Worm (Caenorhabditis elegans) whole organism, L3 larva: ENCODE data around the gene str-252.

Source experiments
- R02D3.7 ChIP-seq: fragments of 150-350 bp; optimal IDR thresholded peaks from 2 replicates; lab custom pipeline; 2014; ENCODE audit warnings: missing biosample characterization, missing genetic modification characterization
- ZK546.5 ChIP-seq: sonication (generic microtip); optimal IDR thresholded peaks from 2 replicates; lab custom pipeline; 2017; ENCODE audit warnings: missing biosample characterization, missing genetic modification characterization
- ama-1 ChIP-seq: fragments of 150-350 bp; optimal IDR thresholded peaks from 2 replicates; lab custom pipeline; 2018
- ceh-28 ChIP-seq: fragments of 150-350 bp; optimal IDR thresholded peaks from 2 replicates; lab custom pipeline; 2014; ENCODE audit warnings: missing biosample characterization, missing genetic modification reagents, missing genetic modification characterization
- ceh-9 ChIP-seq: sonication (generic microtip); optimal IDR thresholded peaks from 2 replicates; lab custom pipeline; 2018; ENCODE audit warnings: missing biosample characterization, missing genetic modification characterization
- daf-12 ChIP-seq: fragments of 150-350 bp; optimal IDR thresholded peaks from 2 replicates; lab custom pipeline; 2014; ENCODE audit warnings: missing biosample characterization, missing genetic modification reagents, missing genetic modification characterization
- egl-27 ChIP-seq: sonication (generic microtip); optimal IDR thresholded peaks from 4 replicates; lab custom pipeline; 2017; ENCODE audit warnings: missing biosample characterization, missing genetic modification reagents, missing genetic modification characterization
- elt-1 ChIP-seq: fragments of 150-350 bp; optimal IDR thresholded peaks from 2 replicates; lab custom pipeline; 2014; ENCODE audit warnings: missing biosample characterization, missing genetic modification characterization
- elt-2 ChIP-seq: sonication (generic microtip); optimal IDR thresholded peaks from 2 replicates; lab custom pipeline; 2016; ENCODE audit warnings: missing genetic modification reagents, mild to moderate bottlenecking, missing genetic modification characterization, missing compliant biosample characterization
- elt-3 ChIP-seq, 3 experiments: fragments of 150-350 bp in 1 of 3; sonication (generic microtip) in 2 of 3; optimal IDR thresholded peaks; 2 replicates in 2 of 3; 4 replicates in 1 of 3; lab custom pipeline; 2014 to 2017; ENCODE audit warnings: missing biosample characterization in 3 of 3, missing genetic modification characterization in 3 of 3
- fkh-10 ChIP-seq: sonication (generic microtip); optimal IDR thresholded peaks from 2 replicates; lab custom pipeline; 2017; ENCODE audit warnings: missing biosample characterization, missing genetic modification reagents, missing genetic modification characterization
- hmg-11 ChIP-seq: sonication (generic microtip); optimal IDR thresholded peaks from 2 replicates; lab custom pipeline; 2016; ENCODE audit warnings: missing genetic modification characterization, missing compliant biosample characterization
- lin-15B ChIP-seq: fragments of 150-350 bp; optimal IDR thresholded peaks from 2 replicates; lab custom pipeline; 2014; ENCODE audit warnings: missing biosample characterization, missing genetic modification characterization
- lin-39 ChIP-seq: fragments of 150-350 bp; optimal IDR thresholded peaks from 2 replicates; lab custom pipeline; 2018; ENCODE audit warnings: missing biosample characterization, missing genetic modification reagents, missing genetic modification characterization
- lsy-12 ChIP-seq: sonication (generic microtip); optimal IDR thresholded peaks from 2 replicates; lab custom pipeline; 2016; ENCODE audit warnings: mild to moderate bottlenecking, missing genetic modification characterization, missing compliant biosample characterization
- nfya-1 ChIP-seq: sonication (generic microtip); optimal IDR thresholded peaks from 2 replicates; lab custom pipeline; 2017; ENCODE audit warnings: missing genetic modification characterization, mild to moderate bottlenecking, missing compliant biosample characterization, antibody characterized with exemption, moderate library complexity; ENCODE audit not compliant: insufficient read depth
- nhr-11 ChIP-seq: fragments of 150-350 bp; optimal IDR thresholded peaks from 2 replicates; lab custom pipeline; 2014; ENCODE audit warnings: missing biosample characterization, missing genetic modification characterization
- nhr-12 ChIP-seq: fragments of 150-350 bp; optimal IDR thresholded peaks from 2 replicates; lab custom pipeline; 2014; ENCODE audit warnings: missing biosample characterization, missing genetic modification characterization
- nhr-23 ChIP-seq: fragments of 150-350 bp; optimal IDR thresholded peaks from 2 replicates; lab custom pipeline; 2014; ENCODE audit warnings: missing biosample characterization, missing genetic modification reagents, missing genetic modification characterization
- nhr-237 ChIP-seq: fragments of 150-350 bp; optimal IDR thresholded peaks from 2 replicates; lab custom pipeline; 2014; ENCODE audit warnings: missing biosample characterization, missing genetic modification characterization
- nhr-25 ChIP-seq: sonication (generic microtip); optimal IDR thresholded peaks from 2 replicates; lab custom pipeline; 2017; ENCODE audit warnings: missing biosample characterization, missing genetic modification characterization
- nhr-28 ChIP-seq: fragments of 150-350 bp; optimal IDR thresholded peaks from 2 replicates; lab custom pipeline; 2014; ENCODE audit warnings: missing biosample characterization, missing genetic modification characterization
- nhr-43 ChIP-seq: sonication (generic microtip); optimal IDR thresholded peaks from 2 replicates; lab custom pipeline; 2016; ENCODE audit warnings: mild to moderate bottlenecking, missing genetic modification characterization, missing compliant biosample characterization; ENCODE audit not compliant: poor library complexity, severe bottlenecking
- nhr-67 ChIP-seq: fragments of 150-350 bp; optimal IDR thresholded peaks from 2 replicates; lab custom pipeline; 2014; ENCODE audit warnings: missing biosample characterization, missing genetic modification characterization
- nhr-76 ChIP-seq: fragments of 150-350 bp; sonication (generic microtip); optimal IDR thresholded peaks from 5 replicates; lab custom pipeline; 2014; ENCODE audit warnings: missing biosample characterization, missing genetic modification characterization
- nhr-77 ChIP-seq: fragments of 150-350 bp; optimal IDR thresholded peaks from 2 replicates; lab custom pipeline; 2014; ENCODE audit warnings: missing biosample characterization, missing genetic modification characterization
- pha-4 ChIP-seq: fragments of 150-350 bp; optimal IDR thresholded peaks from 2 replicates; lab custom pipeline; 2014; ENCODE audit warnings: missing biosample characterization, missing genetic modification reagents, missing genetic modification characterization
- skn-1 ChIP-seq: fragments of 150-350 bp; optimal IDR thresholded peaks from 2 replicates; lab custom pipeline; 2014; ENCODE audit warnings: missing biosample characterization, missing genetic modification characterization
- snpc-4 ChIP-seq: fragments of 150-350 bp; optimal IDR thresholded peaks from 2 replicates; lab custom pipeline; 2014; ENCODE audit warnings: missing biosample characterization, missing genetic modification characterization
- tbx-2 ChIP-seq: sonication (generic microtip); optimal IDR thresholded peaks from 2 replicates; lab custom pipeline; 2016; ENCODE audit warnings: mild to moderate bottlenecking, missing genetic modification characterization, missing compliant biosample characterization
- zag-1 ChIP-seq: fragments of 150-350 bp; optimal IDR thresholded peaks from 2 replicates; lab custom pipeline; 2014; ENCODE audit warnings: missing biosample characterization, missing genetic modification characterization
- ztf-11 ChIP-seq: fragments of 150-350 bp; optimal IDR thresholded peaks from 2 replicates; lab custom pipeline; 2014; ENCODE audit warnings: missing biosample characterization, missing genetic modification characterization
- ztf-4 ChIP-seq: fragments of 150-350 bp; optimal IDR thresholded peaks from 2 replicates; lab custom pipeline; 2014; ENCODE audit warnings: missing biosample characterization, missing genetic modification characterization

The str-252 gene

DNA sequence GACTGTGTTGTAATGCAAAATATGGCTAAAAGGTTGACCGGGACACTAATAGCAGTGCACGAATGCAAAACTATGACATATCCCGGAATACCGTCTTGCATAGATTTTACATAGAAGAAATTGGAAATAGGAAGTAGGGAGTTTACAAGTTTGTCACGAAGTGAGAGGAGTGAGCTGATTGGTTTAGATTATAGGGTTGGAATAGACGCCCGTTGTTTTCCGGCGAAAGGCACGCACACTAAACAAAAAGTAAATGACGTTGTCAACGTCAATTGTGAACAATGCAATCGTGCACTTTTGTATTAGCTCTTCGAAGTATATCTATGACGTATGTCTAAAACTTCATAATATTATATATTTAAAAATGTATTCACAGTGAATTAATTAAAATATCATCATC is 44.6 kb downstream of the str-252 start, which contains the start of gene srh-24:
Gene srh-24 (minus strand): TSS at position 101 of the 400 bp plus-strand sequence.
- TF ChIP-seq lsy-12 (tag; lab: Kevin White, UChicago) = no peak
- no peak for TF ChIP-seq zag-1 (tag; lab: Kevin White, UChicago)
- no peak for TF ChIP-seq nhr-11 (tag; lab: Kevin White, UChicago)
- TF ChIP-seq nhr-25 (tag; lab: Kevin White, UChicago) = no peak
- no peak for TF ChIP-seq elt-2 (tag; lab: Kevin White, UChicago)
- TF ChIP-seq ztf-11 (tag; lab: Kevin White, UChicago) = no peak
- TF ChIP-seq nhr-67 (tag; lab: Kevin White, UChicago) = no peak
- TF ChIP-seq nhr-76 (tag; lab: Kevin White, UChicago) = no peak
- no peak for TF ChIP-seq nhr-23 (tag; lab: Kevin White, UChicago)
- TF ChIP-seq nhr-237 (tag; lab: Kevin White, UChicago) = no peak

- TF ChIP-seq nhr-12 (no peak), nhr-77 (tag; lab: Kevin White, UChicago) (no peak), snpc-4 (peak; percentile 72), zag-1 (tag; lab: Kevin White, UChicago) (no peak), tbx-2 (tag; lab: Kevin White, UChicago) (no peak), ZK546.5 (tag; lab: Kevin White, UChicago) (no peak), lin-15B (tag; lab: Kevin White, UChicago) (peak; percentile 35), elt-1 (tag; lab: Kevin White, UChicago) (no peak), daf-12 (tag; lab: Kevin White, UChicago) (no peak), nhr-43 (peak; percentile 76), skn-1 (tag; lab: Kevin White, UChicago) (peak; percentile 27), nhr-67 (tag; lab: Kevin White, UChicago) (no peak), lin-39 (tag; lab: Kevin White, UChicago) (no peak), elt-3 (tag; optimal IDR thresholded peaks at IDR 0.05; lab: Kevin White, UChicago) (no peak), ceh-9 (no peak), ama-1 (lab: Kevin White, UChicago) (no peak), nhr-237 (tag; lab: Kevin White, UChicago) (no peak), nhr-28 (tag; lab: Kevin White, UChicago) (no peak), nhr-23 (tag; lab: Kevin White, UChicago) (peak; percentile 19), elt-2 (tag; lab: Kevin White, UChicago) (peak; percentile 41), nfya-1 (tag; lab: Kevin White, UChicago) (peak; percentile 54), hmg-11 (tag; lab: Kevin White, UChicago) (peak; percentile 91), ceh-28 (tag; lab: Kevin White, UChicago) (no peak), egl-27 (tag; lab: Kevin White, UChicago) (no peak), nhr-11 (tag; lab: Kevin White, UChicago) (no peak), ztf-4 (no peak), nhr-76 (tag; lab: Kevin White, UChicago) (no peak), R02D3.7 (tag; lab: Kevin White, UChicago) (peak; percentile 46), pha-4 (tag; lab: Kevin White, UChicago) (peak; percentile 44), fkh-10 (GFP tag; lab: Kevin White, UChicago) (no peak)
- TF ChIP-seq, all 47 proteins: peak for 10
Measured at ce11 chrV:13961927-13962419, 45.7 kb downstream of the str-252 start, which contains the start of the genes algn-13 and R10D12.13. TSS of gene algn-13 (minus strand) at chrV:13961977. TSS of gene R10D12.13 (plus strand) at chrV:13962417.

- peak; percentile 67 for TF ChIP-seq elt-1 (tag; lab: Kevin White, UChicago)
- TF ChIP-seq ZK546.5 (tag; lab: Kevin White, UChicago) = no peak
- peak; percentile 75 for TF ChIP-seq nhr-25 (tag; lab: Kevin White, UChicago)
Measured at ce11 chrV:13963279-13963976, 47.1 kb downstream of the str-252 start, which contains the start of gene sao-1. TSS of gene sao-1 (plus strand) at chrV:13963926.
